Worm (Caenorhabditis elegans) whole organism, L4 larva: ENCODE results near the gene C41G6.12.
A peak's percentile ranks its signal among the peaks of the same experiment; 100 is the strongest.

Experiments
- F10B5.3 ChIP-seq: sonication (generic microtip); optimal IDR thresholded peaks from 2 replicates; lab custom pipeline; 2016; ENCODE audit warnings: mild to moderate bottlenecking, missing genetic modification characterization, missing compliant biosample characterization
- F37D6.2 ChIP-seq: sonication (generic microtip); optimal IDR thresholded peaks from 2 replicates; lab custom pipeline; 2016; ENCODE audit warnings: mild to moderate bottlenecking, missing genetic modification characterization, missing compliant biosample characterization
- F44E2.7 ChIP-seq: fragments of 200-800 bp; sonication (Bioruptor generic); IDR thresholded peaks from 2 replicates; pipeline ENCODE4 v2.1.2; 2022; ENCODE audit warnings: missing genetic modification characterization, missing compliant biosample characterization
- T26A8.4 ChIP-seq: fragments of 200-800 bp; sonication (Bioruptor generic); IDR thresholded peaks from 2 replicates; pipeline ENCODE4 v1.3.6; 2022; ENCODE audit warnings: missing genetic modification characterization, missing compliant biosample characterization
- aha-1 ChIP-seq: fragments of 150-350 bp; peaks from one replicate; lab custom pipeline; 2014; ENCODE audit warnings: missing biosample characterization, missing genetic modification characterization
- ama-1 ChIP-seq: fragments of 150-350 bp; optimal IDR thresholded peaks from 2 replicates; lab custom pipeline; 2014; ENCODE audit warnings: inconsistent platforms, mixed read lengths
- arid-1 ChIP-seq: fragments of 200-800 bp; sonication (Bioruptor generic); conservative IDR thresholded peaks from 2 replicates; pipeline ENCODE4 v1.3.6; 2022; ENCODE audit warnings: missing genetic modification reagents, missing genetic modification characterization, missing compliant biosample characterization
- ceh-32 ChIP-seq: sonication (generic microtip); optimal IDR thresholded peaks from 2 replicates; lab custom pipeline; 2016; ENCODE audit warnings: mild to moderate bottlenecking, missing genetic modification characterization, missing compliant biosample characterization; ENCODE audit not compliant: poor library complexity
- ceh-44 ChIP-seq: fragments of 200-800 bp; sonication (Bioruptor generic); IDR thresholded peaks from 2 replicates; pipeline ENCODE4 v1.3.6; 2022; ENCODE audit warnings: missing genetic modification reagents, missing genetic modification characterization, missing compliant biosample characterization
- ceh-82 ChIP-seq: sonication (generic microtip); optimal IDR thresholded peaks from 2 replicates; lab custom pipeline; 2017; ENCODE audit warnings: missing biosample characterization, missing genetic modification characterization
- cey-2 ChIP-seq: sonication (generic microtip); optimal IDR thresholded peaks from 3 replicates; lab custom pipeline; 2017; ENCODE audit warnings: missing genetic modification characterization, mild to moderate bottlenecking, missing compliant biosample characterization, antibody characterized with exemption, borderline replicate concordance; ENCODE audit not compliant: insufficient read depth
- daf-12 ChIP-seq: fragments of 150-350 bp; optimal IDR thresholded peaks from 2 replicates; lab custom pipeline; 2014; ENCODE audit warnings: missing biosample characterization, missing genetic modification reagents, missing genetic modification characterization
- daf-16 ChIP-seq, 3 experiments: sonication (generic microtip); optimal IDR thresholded peaks; 2 replicates each; lab custom pipeline; 2016 to 2017; ENCODE audit warnings: missing genetic modification characterization in 3 of 3, missing genetic modification reagents in 3 of 3, mild to moderate bottlenecking in 2 of 3, missing compliant biosample characterization in 2 of 3, missing biosample characterization in 1 of 3, moderate library complexity in 1 of 3
- dmd-8 ChIP-seq: fragments of 200-800 bp; sonication (Bioruptor generic); IDR thresholded peaks from 2 replicates; pipeline ENCODE4 v1.3.6; 2022; ENCODE audit warnings: missing genetic modification characterization, missing compliant biosample characterization
- dmd-9 ChIP-seq: fragments of 200-800 bp; sonication (Bioruptor generic); IDR thresholded peaks from 2 replicates; pipeline ENCODE4 v1.3.6; 2022; ENCODE audit warnings: missing genetic modification reagents, missing genetic modification characterization, missing compliant biosample characterization
- dpl-1 ChIP-seq: fragments of 150-350 bp; optimal IDR thresholded peaks from 2 replicates; lab custom pipeline; 2014; ENCODE audit warnings: missing biosample characterization, missing genetic modification reagents, missing genetic modification characterization
- duxl-1 ChIP-seq: sonication (generic microtip); optimal IDR thresholded peaks from 2 replicates; lab custom pipeline; 2016; ENCODE audit warnings: mild to moderate bottlenecking, missing genetic modification characterization, moderate library complexity, missing compliant biosample characterization; ENCODE audit not compliant: poor library complexity
- egl-27 ChIP-seq: sonication (generic microtip); optimal IDR thresholded peaks from 3 replicates; lab custom pipeline; 2017; ENCODE audit warnings: missing biosample characterization, missing genetic modification reagents, missing genetic modification characterization
- gei-8 ChIP-seq: fragments of 200-800 bp; sonication (Bioruptor generic); optimal IDR thresholded peaks from 2 replicates; lab custom pipeline; 2018; ENCODE audit warnings: mild to moderate bottlenecking, missing genetic modification characterization, missing compliant biosample characterization
- hif-1 ChIP-seq, 2 experiments: sonication (generic microtip); optimal IDR thresholded peaks; 2 replicates each; lab custom pipeline; 2016 to 2017; ENCODE audit warnings: missing compliant biosample characterization in 2 of 2, missing genetic modification characterization in 2 of 2, missing genetic modification reagents in 2 of 2, missing genotype in 2 of 2, mild to moderate bottlenecking in 1 of 2
- hmg-1.1 ChIP-seq: fragments of 200-800 bp; sonication (Bioruptor generic); IDR thresholded peaks from 2 replicates; pipeline ENCODE4 v1.3.6; 2022; ENCODE audit warnings: missing genetic modification reagents, missing genetic modification characterization, missing compliant biosample characterization
- jun-1 ChIP-seq: fragments of 150-350 bp; optimal IDR thresholded peaks from 2 replicates; lab custom pipeline; 2014; ENCODE audit warnings: missing biosample characterization, missing genetic modification reagents, missing genetic modification characterization
- lim-7 ChIP-seq: fragments of 200-800 bp; sonication (Bioruptor generic); IDR thresholded peaks from 2 replicates; pipeline ENCODE4 v1.3.6; 2022; ENCODE audit warnings: missing genetic modification characterization, missing compliant biosample characterization
- lin-1 ChIP-seq: fragments of 200-800 bp; sonication (Bioruptor generic); IDR thresholded peaks from 2 replicates; pipeline ENCODE4 v1.3.6; 2022; ENCODE audit warnings: missing genetic modification reagents, missing genetic modification characterization, missing compliant biosample characterization
- lin-38 ChIP-seq: fragments of 200-800 bp; sonication (Bioruptor generic); IDR thresholded peaks from 2 replicates; pipeline ENCODE4 v1.3.6; 2022; ENCODE audit warnings: missing genetic modification reagents, missing genetic modification characterization, missing compliant biosample characterization
- madf-5 ChIP-seq, 2 experiments: fragments of 200-800 bp; sonication (Bioruptor generic); IDR thresholded peaks; 2 replicates each; pipeline ENCODE4 v1.3.6; 2022; ENCODE audit warnings: missing compliant biosample characterization in 2 of 2, missing genetic modification characterization in 2 of 2
- mep-1 ChIP-seq: fragments of 150-350 bp; sonication (generic microtip); optimal IDR thresholded peaks from 3 replicates; lab custom pipeline; 2014; ENCODE audit warnings: missing biosample characterization, missing genetic modification characterization
- mes-2 ChIP-seq: sonication (generic microtip); optimal IDR thresholded peaks from 2 replicates; lab custom pipeline; 2016; ENCODE audit warnings: missing genotype, mild to moderate bottlenecking, missing genetic modification characterization, missing compliant biosample characterization; ENCODE audit not compliant: poor library complexity, severe bottlenecking
- mxl-2 ChIP-seq: fragments of 200-800 bp; sonication (Bioruptor generic); conservative IDR thresholded peaks from 2 replicates; pipeline ENCODE4 v1.3.6; 2022; ENCODE audit warnings: missing genetic modification reagents, missing genetic modification characterization, missing compliant biosample characterization
- mxl-3 ChIP-seq: fragments of 200-800 bp; sonication (Bioruptor generic); optimal IDR thresholded peaks from 2 replicates; lab custom pipeline; 2018; ENCODE audit warnings: mild to moderate bottlenecking, missing genetic modification characterization, missing compliant biosample characterization
- nhr-111 ChIP-seq: fragments of 200-800 bp; sonication (Bioruptor generic); optimal IDR thresholded peaks from 2 replicates; lab custom pipeline; 2018; ENCODE audit warnings: mild to moderate bottlenecking, missing genetic modification characterization, missing compliant biosample characterization
- nhr-237 ChIP-seq: sonication (generic microtip); optimal IDR thresholded peaks from 2 replicates; lab custom pipeline; 2017; ENCODE audit warnings: missing biosample characterization, missing genetic modification characterization
- nhr-41 ChIP-seq: fragments of 200-800 bp; sonication (Bioruptor generic); IDR thresholded peaks from 2 replicates; pipeline ENCODE4 v1.3.6; 2022; ENCODE audit warnings: missing genetic modification reagents, missing genetic modification characterization, missing compliant biosample characterization
- nhr-42 ChIP-seq: fragments of 200-800 bp; sonication (Bioruptor generic); IDR thresholded peaks from 2 replicates; pipeline ENCODE4 v1.3.6; 2022; ENCODE audit warnings: missing genetic modification characterization, missing compliant biosample characterization
- nhr-48 ChIP-seq: sonication (generic microtip); optimal IDR thresholded peaks from 2 replicates; lab custom pipeline; 2016; ENCODE audit warnings: mild to moderate bottlenecking, missing genetic modification characterization, missing compliant biosample characterization
- nhr-77 ChIP-seq: fragments of 150-350 bp; optimal IDR thresholded peaks from 2 replicates; lab custom pipeline; 2014; ENCODE audit warnings: missing biosample characterization, missing genetic modification characterization
- pha-4 ChIP-seq, 2 experiments: fragments of 150-350 bp in 1 of 2; fragments of 200-800 bp in 1 of 2; sonication (Bioruptor generic) in 1 of 2; IDR thresholded peaks in 1 of 2; optimal IDR thresholded peaks in 1 of 2; 2 replicates each; pipeline versions ENCODE4 v1.3.6 to Lab custom; 2014 to 2022; ENCODE audit warnings: missing genetic modification characterization in 2 of 2, missing genetic modification reagents in 2 of 2, missing biosample characterization in 1 of 2, missing compliant biosample characterization in 1 of 2
- pqm-1 ChIP-seq: sonication (generic microtip); optimal IDR thresholded peaks from 2 replicates; lab custom pipeline; 2017; ENCODE audit warnings: missing biosample characterization, missing genetic modification characterization
- set-16 ChIP-seq: fragments of 200-800 bp; sonication (Bioruptor generic); IDR thresholded peaks from 2 replicates; pipeline ENCODE4 v1.3.6; 2022; ENCODE audit warnings: missing genetic modification reagents, missing genetic modification characterization, missing compliant biosample characterization
- skn-1 ChIP-seq: fragments of 150-350 bp; optimal IDR thresholded peaks from 2 replicates; lab custom pipeline; 2014; ENCODE audit warnings: missing biosample characterization, missing genetic modification characterization
- snpc-1.2 ChIP-seq: fragments of 200-800 bp; sonication (Bioruptor generic); IDR thresholded peaks from 2 replicates; pipeline ENCODE4 v1.3.6; 2022; ENCODE audit warnings: missing genetic modification reagents, missing genetic modification characterization, missing compliant biosample characterization
- snpc-4 ChIP-seq: fragments of 150-350 bp; optimal IDR thresholded peaks from 2 replicates; lab custom pipeline; 2014; ENCODE audit warnings: missing biosample characterization, missing genetic modification characterization
- tra-1 ChIP-seq: fragments of 200-800 bp; sonication (Bioruptor generic); IDR thresholded peaks from 2 replicates; pipeline ENCODE4 v1.3.6; 2022; ENCODE audit warnings: missing genetic modification reagents, missing genetic modification characterization, missing compliant biosample characterization
- unc-130 ChIP-seq: sonication (generic microtip); optimal IDR thresholded peaks from 2 replicates; lab custom pipeline; 2016; ENCODE audit warnings: missing genetic modification reagents, missing genetic modification characterization, missing compliant biosample characterization
- unc-39 ChIP-seq: sonication (generic microtip); optimal IDR thresholded peaks from 2 replicates; lab custom pipeline; 2017; ENCODE audit warnings: missing biosample characterization, missing genetic modification characterization
- zag-1 ChIP-seq: fragments of 150-350 bp; optimal IDR thresholded peaks from 2 replicates; lab custom pipeline; 2014; ENCODE audit warnings: missing biosample characterization, missing genetic modification characterization
- zfp-2 ChIP-seq: sonication (generic microtip); optimal IDR thresholded peaks from 2 replicates; lab custom pipeline; 2016; ENCODE audit warnings: mild to moderate bottlenecking, missing genetic modification characterization, missing compliant biosample characterization
- zfp-3 ChIP-seq: fragments of 200-800 bp; sonication (Bioruptor generic); conservative IDR thresholded peaks from 2 replicates; pipeline ENCODE4 v1.3.6; 2022; ENCODE audit warnings: missing genetic modification reagents, missing genetic modification characterization, missing compliant biosample characterization
- zip-11 ChIP-seq: fragments of 200-800 bp; sonication (Bioruptor generic); IDR thresholded peaks from 2 replicates; pipeline ENCODE4 v1.3.6; 2022; ENCODE audit warnings: missing genetic modification characterization, missing compliant biosample characterization
- zip-2 ChIP-seq: fragments of 150-350 bp; optimal IDR thresholded peaks from 2 replicates; lab custom pipeline; 2014; ENCODE audit warnings: missing biosample characterization, missing genetic modification characterization
- ztf-11 ChIP-seq: fragments of 150-350 bp; optimal IDR thresholded peaks from 2 replicates; lab custom pipeline; 2014; ENCODE audit warnings: missing biosample characterization, missing genetic modification characterization

C41G6.12 gene

DNA sequence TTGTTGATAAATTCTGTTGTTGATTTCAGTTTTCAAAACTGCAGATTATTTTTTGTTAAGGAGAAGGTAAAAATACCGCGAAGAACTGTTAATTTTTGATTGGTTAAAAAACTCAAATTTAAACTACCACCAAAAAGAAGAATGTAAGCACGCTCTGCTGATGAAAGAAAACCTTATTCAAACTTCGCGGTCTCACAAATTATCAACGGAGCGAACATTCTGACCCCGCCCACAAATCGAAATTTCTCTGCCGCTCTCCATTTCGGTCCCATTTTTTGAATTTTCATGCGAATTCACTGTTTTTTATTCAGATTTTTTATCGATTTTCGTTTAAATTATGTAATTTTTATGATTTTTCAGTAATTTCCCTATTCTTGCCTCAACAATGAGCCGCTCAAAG lies 18.0 kb downstream of the C41G6.12 start, which contains the start of gene cyn-3 (continued):
- no peak for TF ChIP-seq jun-1
- TF ChIP-seq ama-1 (lab: Kevin White, UChicago), result peak; percentile 2
- no peak for TF ChIP-seq snpc-4
- no peak for TF ChIP-seq zfp-2 (tag; lab: Kevin White, UChicago)
- peak; percentile 9 for TF ChIP-seq nhr-48 (tag; lab: Kevin White, UChicago)
- TF ChIP-seq arid-1 (GFP tag; lab: Robert Waterston, UW), result peak; percentile 71
- TF ChIP-seq madf-5 (GFP tag; IDR thresholded peaks at IDR 0.05; lab: Robert Waterston, UW), result no peak
- TF ChIP-seq zip-2 (tag; lab: Kevin White, UChicago), result no peak
- TF ChIP-seq snpc-1.2 (GFP tag; lab: Robert Waterston, UW), result peak; percentile 28; the same call in 1 of the 2 replicates
- no peak for TF ChIP-seq mxl-2
- no peak for TF ChIP-seq ztf-11 (tag; lab: Kevin White, UChicago)
- TF ChIP-seq zfp-3 (GFP tag; lab: Robert Waterston, UW), result no peak
- TF ChIP-seq daf-12 (tag; lab: Kevin White, UChicago), result no peak
- TF ChIP-seq pha-4 (GFP tag; IDR thresholded peaks at IDR 0.05; lab: Robert Waterston, UW), result 0 out of 2 replicates have a peak, but pooled peaks have one; percentile 44
- peak; percentile 71 for TF ChIP-seq pha-4 (tag; optimal IDR thresholded peaks at IDR 0.05; lab: Kevin White, UChicago)
- TF ChIP-seq mes-2 (tag; lab: Kevin White, UChicago), result peak; percentile 92
- TF ChIP-seq F44E2.7 (GFP tag; lab: Robert Waterston, UW), result no peak
- TF ChIP-seq hmg-1.1 (GFP tag; lab: Robert Waterston, UW), result peak; percentile 55
- no peak for TF ChIP-seq nhr-111 (GFP tag; lab: Kevin White, UChicago)
- TF ChIP-seq hif-1 (tag; optimal IDR thresholded peaks at IDR 0.05; lab: Kevin White, UChicago), result peak in 1 of 2 experiments; percentile 60
- TF ChIP-seq dmd-9 (GFP tag; lab: Robert Waterston, UW), result peak; percentile 59; the same call in 1 of the 2 replicates
- no peak for TF ChIP-seq lim-7
- TF ChIP-seq dmd-8 (GFP tag; lab: Robert Waterston, UW), result no peak
- no peak for TF ChIP-seq set-16 (GFP tag; lab: Robert Waterston, UW)
- peak; percentile 98 for TF ChIP-seq lin-38
- TF ChIP-seq ceh-32 (tag; lab: Kevin White, UChicago), result no peak
- peak; percentile 45 for TF ChIP-seq F37D6.2 (tag; lab: Kevin White, UChicago)
- no peak for TF ChIP-seq F10B5.3 (tag; lab: Kevin White, UChicago)
- TF ChIP-seq gei-8 (GFP tag; lab: Kevin White, UChicago), result no peak
- TF ChIP-seq daf-16 (GFP tag; optimal IDR thresholded peaks at IDR 0.05; lab: Kevin White, UChicago), result peak in 1 of 2 experiments; percentile 35
- peak; percentile 65 for TF ChIP-seq daf-16 (tag; optimal IDR thresholded peaks at IDR 0.05; lab: Kevin White, UChicago)
- no peak for TF ChIP-seq nhr-237 (tag; lab: Kevin White, UChicago)
- no peak for TF ChIP-seq zag-1 (tag; lab: Kevin White, UChicago)
- peak; percentile 51 for TF ChIP-seq duxl-1 (tag; lab: Kevin White, UChicago)
- no peak for TF ChIP-seq nhr-41 (GFP tag; lab: Robert Waterston, UW)
- TF ChIP-seq skn-1 (tag; lab: Kevin White, UChicago), result no peak
- TF ChIP-seq cey-2 (tag; lab: Kevin White, UChicago), result no peak
- TF ChIP-seq lin-1 (GFP tag; lab: Robert Waterston, UW), result no peak
- peak; percentile 99 for TF ChIP-seq dpl-1 (GFP tag; lab: Kevin White, UChicago)
- TF ChIP-seq tra-1 (GFP tag; lab: Robert Waterston, UW), result no peak
- peak; percentile 82 for TF ChIP-seq nhr-77 (tag; lab: Kevin White, UChicago)
- TF ChIP-seq unc-39, result no peak
- TF ChIP-seq pqm-1 (tag; lab: Kevin White, UChicago), result no peak
- peak; percentile 68 for TF ChIP-seq T26A8.4 (GFP tag; lab: Robert Waterston, UW)
- TF ChIP-seq zip-11 (GFP tag; lab: Robert Waterston, UW), result no peak
- no peak for TF ChIP-seq nhr-42
- TF ChIP-seq egl-27 (tag; lab: Kevin White, UChicago), result no peak
- no peak for TF ChIP-seq ceh-44 (GFP tag; lab: Robert Waterston, UW)
- TF ChIP-seq mxl-3, result no peak
- TF ChIP-seq unc-130 (GFP tag; lab: Kevin White, UChicago), result peak; percentile 31
- peak; percentile 86 for TF ChIP-seq mep-1 (tag; lab: Kevin White, UChicago)
- TF ChIP-seq ceh-82 (tag; lab: Kevin White, UChicago), result no peak
- peak; percentile 18 for TF ChIP-seq aha-1 (tag; lab: Kevin White, UChicago)
